Fruit fly (Drosophila melanogaster): ENCODE measurements around the gene fipi.

Gene fipi

dm6 chr2L:4813023-4813339 is 19.1 kb upstream of the fipi start (continued):
- no peak for TF ChIP-seq jigr1 (GFP tag; IDR thresholded peaks at IDR 0.05)
- TF ChIP-seq CG7963 (GFP tag; IDR thresholded peaks at IDR 0.05; ENCODE audit: partially characterized antibody) = no peak
- TF ChIP-seq tna (GFP tag; IDR thresholded peaks at IDR 0.05; ENCODE audit: partially characterized antibody) = no peak
- 0 out of 3 replicates have a peak, but pooled peaks have one; percentile 14 for TF ChIP-seq ken (GFP tag; IDR thresholded peaks at IDR 0.05)
- TF ChIP-seq z (GFP tag; IDR thresholded peaks at IDR 0.05) = 0 out of 3 replicates have a peak, but pooled peaks have one; percentile 2
- TF ChIP-seq D (optimal IDR thresholded peaks at IDR 0.05) = no peak
- no peak for TF ChIP-seq D (GFP tag; optimal IDR thresholded peaks at IDR 0.05)
- TF ChIP-seq chn (GFP tag; optimal IDR thresholded peaks at IDR 0.05) = no peak
- TF ChIP-seq sd (tag; optimal IDR thresholded peaks at IDR 0.05) = peak; percentile 60
- TF ChIP-seq sens (GFP tag) = peak; percentile 40
- 0 out of 3 replicates have a peak, but pooled peaks have one; percentile 3 for TF ChIP-seq sr (GFP tag; IDR thresholded peaks at IDR 0.05)

dm6 chr2L:4812261-4813022 is 18.6 kb upstream of the fipi start, which contains the start of gene CG15629:
Gene CG15629, plus strand, starts transcription at chr2L:4813009.
- TF ChIP-seq pros (GFP tag; optimal IDR thresholded peaks at IDR 0.05) (peak; percentile 56), CG2199 (GFP tag; IDR thresholded peaks at IDR 0.05) (0 out of 3 replicates have a peak, but pooled peaks have one; percentile 9), CTCF (GFP tag; optimal IDR thresholded peaks at IDR 0.05) (peak; percentile 14), chinmo (GFP tag; IDR thresholded peaks at IDR 0.05; ENCODE audit: partially characterized antibody) (0 out of 4 replicates have a peak, but pooled peaks have one; percentile 24), CG15269 (tag; optimal IDR thresholded peaks at IDR 0.05) (no peak), Hmr (GFP tag; optimal IDR thresholded peaks at IDR 0.05) (no peak), maf-S (GFP tag; optimal IDR thresholded peaks at IDR 0.05) (no peak), CG2202 (tag; optimal IDR thresholded peaks at IDR 0.05) (no peak), oc (tag; optimal IDR thresholded peaks at IDR 0.05) (peak; percentile 20), Nf-YA (GFP tag; IDR thresholded peaks at IDR 0.05) (0 out of 2 replicates have a peak, but pooled peaks have one; percentile 49), CG12769 (tag; optimal IDR thresholded peaks at IDR 0.05) (no peak), gsb (GFP tag; IDR thresholded peaks at IDR 0.05) (no peak), CG10543 (GFP tag; optimal IDR thresholded peaks at IDR 0.05) (peak; percentile 38), ase (GFP tag; IDR thresholded peaks at IDR 0.05) (no peak), CG11093 (GFP tag; IDR thresholded peaks at IDR 0.05) (no peak), zf30C (GFP tag; optimal IDR thresholded peaks at IDR 0.05) (peak; percentile 97), croc (GFP tag; conservative IDR thresholded peaks at IDR 0.05) (no peak), Fer2 (tag; optimal IDR thresholded peaks at IDR 0.05) (no peak), CG13775 (GFP tag; optimal IDR thresholded peaks at IDR 0.05) (no peak), kni (GFP tag; optimal IDR thresholded peaks at IDR 0.05) (peak; percentile 63), Asciz (GFP tag; optimal IDR thresholded peaks at IDR 0.05) (no peak), bbx (GFP tag; IDR thresholded peaks at IDR 0.05; ENCODE audit: partially characterized antibody) (0 out of 2 replicates have a peak, but pooled peaks have one; percentile 8), Hr78 (GFP tag; optimal IDR thresholded peaks at IDR 0.05) (no peak), z (GFP tag; IDR thresholded peaks at IDR 0.05) (peak; percentile 77; the same call in 2 of the 3 replicates), CG7786 (GFP tag; optimal IDR thresholded peaks at IDR 0.05) (no peak), gem (tag; optimal IDR thresholded peaks at IDR 0.05) (no peak), CG4707 (GFP tag; optimal IDR thresholded peaks at IDR 0.05) (no peak), amos (GFP tag; IDR thresholded peaks at IDR 0.05; ENCODE audit: partially characterized antibody) (peak; percentile 25; the same call in 1 of the 2 replicates), fd64A (GFP tag; optimal IDR thresholded peaks at IDR 0.05) (no peak), CG32532 (GFP tag; IDR thresholded peaks at IDR 0.05) (peak; percentile 41; the same call in 1 of the 2 replicates), Med (GFP tag) (peak; percentile 5), sens (GFP tag) (peak; percentile 57), ttk (GFP tag; IDR thresholded peaks at IDR 0.05) (no peak), Pdp1 (GFP tag; optimal IDR thresholded peaks at IDR 0.05) (peak in 1 of 2 experiments; percentile 35), sob (GFP tag; IDR thresholded peaks at IDR 0.05) (no peak), abd-A (tag; optimal IDR thresholded peaks at IDR 0.05) (peak; percentile 62), CG31441 (GFP tag; IDR thresholded peaks at IDR 0.05) (no peak)
